Fruit fly (Drosophila melanogaster): ENCODE results near the gene CG34164.

Gene CG34164

DNA sequence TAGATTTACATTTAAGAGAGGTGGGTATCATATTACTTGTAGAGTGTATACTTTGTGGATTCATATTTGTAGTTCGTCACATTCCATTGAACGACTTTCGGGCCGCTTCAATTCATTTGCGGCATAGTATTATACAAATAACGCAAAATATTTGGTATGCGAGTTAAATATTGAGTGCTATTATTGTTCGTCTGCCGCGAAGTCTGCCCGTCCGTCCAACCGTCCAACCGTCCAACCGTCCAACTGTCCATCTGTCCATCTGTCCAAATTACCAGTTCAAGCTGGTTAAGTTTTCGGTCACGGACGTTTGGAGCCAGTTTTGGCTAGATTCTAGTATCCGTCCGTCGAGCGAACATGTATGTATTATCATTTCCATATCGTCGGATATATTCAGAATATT lies 32.0 kb upstream of the CG34164 start (continued):
- TF ChIP-seq CG7839 (tag; optimal IDR thresholded peaks at IDR 0.05) = no peak
- peak; percentile 82 for TF ChIP-seq gem (tag; optimal IDR thresholded peaks at IDR 0.05)
- no peak for TF ChIP-seq CG7745 (tag; optimal IDR thresholded peaks at IDR 0.05)
- no peak for TF ChIP-seq CG17912 (GFP tag; optimal IDR thresholded peaks at IDR 0.05)
- no peak for TF ChIP-seq nerfin-1 (tag; optimal IDR thresholded peaks at IDR 0.05)
- TF ChIP-seq Hmx (GFP tag; optimal IDR thresholded peaks at IDR 0.05) = no peak
- TF ChIP-seq CG13894 (tag; optimal IDR thresholded peaks at IDR 0.05) = peak; percentile 32
- TF ChIP-seq CG2199 (GFP tag; IDR thresholded peaks at IDR 0.05) = no peak
- peak; percentile 25 for TF ChIP-seq Med (GFP tag)
- TF ChIP-seq crp (GFP tag; optimal IDR thresholded peaks at IDR 0.05) = no peak
- no peak for TF ChIP-seq CG6683 (GFP tag; optimal IDR thresholded peaks at IDR 0.05)
- TF ChIP-seq CG8281 (tag; optimal IDR thresholded peaks at IDR 0.05) = peak; percentile 85
- no peak for TF ChIP-seq Lpt (GFP tag; optimal IDR thresholded peaks at IDR 0.05)
- no peak for TF ChIP-seq CG3281 (GFP tag; optimal IDR thresholded peaks at IDR 0.05)
- no peak for TF ChIP-seq gcm (GFP tag; optimal IDR thresholded peaks at IDR 0.05)
- no peak for TF ChIP-seq D19A (tag; optimal IDR thresholded peaks at IDR 0.05)
- TF ChIP-seq scrt (GFP tag; optimal IDR thresholded peaks at IDR 0.05) = no peak

DNA sequence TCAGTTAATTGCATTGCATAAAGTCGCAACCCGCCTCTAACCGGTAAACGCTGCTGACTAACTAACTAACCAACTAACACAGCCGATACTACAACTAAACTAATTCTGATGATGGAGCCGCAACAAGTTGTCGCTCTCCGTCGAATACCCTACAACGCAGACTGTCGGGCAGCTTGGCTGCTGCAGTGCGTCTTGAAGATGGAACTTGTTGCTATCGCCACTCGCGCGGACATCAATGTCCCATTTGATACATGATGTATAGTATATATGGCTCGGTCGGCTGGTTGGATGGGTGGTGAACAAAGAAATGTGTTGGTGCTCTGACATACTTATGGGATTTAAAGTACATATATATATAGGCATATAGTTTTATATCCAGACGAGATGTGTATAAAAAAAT lies 30.6 kb upstream of the CG34164 start:
- TF ChIP-seq Chrac-16 (GFP tag; optimal IDR thresholded peaks at IDR 0.05) = no peak
- no peak for TF ChIP-seq Max (GFP tag; optimal IDR thresholded peaks at IDR 0.05)
- 0 out of 2 replicates have a peak, but pooled peaks have one; percentile 10 for TF ChIP-seq CG31224 (GFP tag; IDR thresholded peaks at IDR 0.05)
- peak; percentile 3 for TF ChIP-seq CG12219 (GFP tag; optimal IDR thresholded peaks at IDR 0.05)
- no peak for TF ChIP-seq jigr1 (GFP tag; IDR thresholded peaks at IDR 0.05)
- peak; percentile 3 for TF ChIP-seq tap (tag; optimal IDR thresholded peaks at IDR 0.05)
- TF ChIP-seq CG4424 (GFP tag; optimal IDR thresholded peaks at IDR 0.05) = no peak
- peak; percentile 44 for TF ChIP-seq CG10543 (GFP tag; optimal IDR thresholded peaks at IDR 0.05)
- no peak for TF ChIP-seq ems (GFP tag; optimal IDR thresholded peaks at IDR 0.05)
- peak; percentile 51 for TF ChIP-seq lab (GFP tag; optimal IDR thresholded peaks at IDR 0.05)
- no peak for TF ChIP-seq CG10565 (GFP tag; optimal IDR thresholded peaks at IDR 0.05)
- TF ChIP-seq stc (GFP tag; IDR thresholded peaks at IDR 0.05) = no peak
- peak; percentile 43 for TF ChIP-seq CG12071 (GFP tag; optimal IDR thresholded peaks at IDR 0.05)
- TF ChIP-seq CG1603 (tag; optimal IDR thresholded peaks at IDR 0.05) = peak; percentile 17
- TF ChIP-seq CG8290 (GFP tag; optimal IDR thresholded peaks at IDR 0.05) = no peak
- TF ChIP-seq CG8290 (tag; optimal IDR thresholded peaks at IDR 0.05) = peak in 1 of 2 experiments; percentile 74
- TF ChIP-seq lov (optimal IDR thresholded peaks at IDR 0.05) = no peak
- TF ChIP-seq lov (GFP tag; IDR thresholded peaks at IDR 0.05) = 0 out of 3 replicates have a peak, but pooled peaks have one; percentile 45
- no peak for TF ChIP-seq slou (GFP tag; optimal IDR thresholded peaks at IDR 0.05)
- no peak for TF ChIP-seq dpn (GFP tag; optimal IDR thresholded peaks at IDR 0.05)
- peak; percentile 8 for TF ChIP-seq ATbp (GFP tag; optimal IDR thresholded peaks at IDR 0.05)
- TF ChIP-seq Eip74EF (GFP tag; optimal IDR thresholded peaks at IDR 0.05) = no peak
- no peak for TF ChIP-seq CG7745 (tag; optimal IDR thresholded peaks at IDR 0.05)
- no peak for TF ChIP-seq CG4328 (GFP tag; optimal IDR thresholded peaks at IDR 0.05)
- TF ChIP-seq chinmo (GFP tag; IDR thresholded peaks at IDR 0.05; ENCODE audit: partially characterized antibody) = peak; percentile 82; the same call in 2 of the 4 replicates
- no peak for TF ChIP-seq Fer1 (GFP tag; optimal IDR thresholded peaks at IDR 0.05)
- TF ChIP-seq CG7987 (GFP tag; optimal IDR thresholded peaks at IDR 0.05) = peak; percentile 22
- TF ChIP-seq CG2678 (tag; optimal IDR thresholded peaks at IDR 0.05) = peak; percentile 19
- TF ChIP-seq CG7839 (tag; optimal IDR thresholded peaks at IDR 0.05) = peak; percentile 20
- peak in 1 of 2 experiments; percentile 26 for TF ChIP-seq bsh (GFP tag; optimal IDR thresholded peaks at IDR 0.05)
- no peak for TF ChIP-seq CG11398 (GFP tag; optimal IDR thresholded peaks at IDR 0.05)
- TF ChIP-seq ftz-f1 (GFP tag; optimal IDR thresholded peaks at IDR 0.05) = no peak
- no peak for TF ChIP-seq CG18619 (GFP tag; optimal IDR thresholded peaks at IDR 0.05)
- TF ChIP-seq CG10209 (GFP tag; optimal IDR thresholded peaks at IDR 0.05) = peak; percentile 13
